Worm (Caenorhabditis elegans): ENCODE results near the gene T14B4.5.

DNA sequence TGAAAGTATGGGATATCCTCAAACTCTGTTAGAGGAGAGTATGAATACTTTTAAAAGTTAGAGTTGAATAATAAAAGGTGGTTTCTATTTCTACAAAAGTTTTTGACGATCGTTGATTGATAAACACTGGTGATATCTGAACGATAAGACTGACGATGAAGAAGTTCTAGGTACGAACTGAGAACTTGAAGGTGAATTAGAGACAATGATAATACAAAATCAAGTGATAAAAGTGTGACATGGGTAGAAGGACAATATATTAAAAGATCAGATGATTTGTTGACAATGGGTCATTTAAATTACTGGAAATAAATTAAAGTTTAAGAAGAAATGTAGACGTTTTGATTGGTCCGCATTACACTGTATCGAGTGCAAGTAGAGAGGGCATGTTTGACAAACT, 21.3 kb upstream of the T14B4.5 start, which contains the start of gene C18H9.5:
- TF ChIP-seq cog-1 (tag; optimal IDR thresholded peaks at IDR 0.05) (no peak), klf-2 (GFP tag; conservative IDR thresholded peaks at IDR 0.05) (no peak), ztf-29 (GFP tag; IDR thresholded peaks at IDR 0.05) (no peak), ref-1 (GFP tag; conservative IDR thresholded peaks at IDR 0.05) (no peak), ztf-23 (GFP tag; IDR thresholded peaks at IDR 0.05) (no peak), T22C8.4 (GFP tag; IDR thresholded peaks at IDR 0.05) (no peak), flt-1 (GFP tag; IDR thresholded peaks at IDR 0.05) (no peak)

Measured in whole organism, midembryonic.